Fruit fly (Drosophila melanogaster): ENCODE results near the gene CCHa1.

DNA sequence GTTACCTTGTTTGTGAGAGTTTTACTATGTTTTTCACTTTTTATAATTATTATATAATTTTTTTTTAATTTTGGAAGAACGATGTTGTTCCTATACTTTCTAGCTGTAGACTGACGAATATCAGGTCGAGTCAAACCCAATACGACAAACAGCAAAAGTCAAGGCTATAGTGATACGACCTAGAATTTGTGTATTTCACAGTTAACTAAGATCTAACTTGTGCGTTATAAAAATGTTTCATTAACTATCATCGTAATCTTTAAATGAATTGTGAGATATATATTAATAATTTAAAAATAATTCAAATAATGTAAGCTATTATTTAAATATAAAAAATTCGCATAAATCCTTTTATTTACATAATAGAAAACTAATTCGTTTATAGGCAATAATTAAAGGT, 1.3 kb upstream of the CCHa1 start, which contains the start of gene CG9920:
- TF ChIP-seq fd96Ca (GFP tag; IDR thresholded peaks at IDR 0.05) (no peak), EcR (GFP tag; optimal IDR thresholded peaks at IDR 0.05) (no peak), CG32121 (GFP tag; IDR thresholded peaks at IDR 0.05) (no peak)
